Fruit fly (Drosophila melanogaster): ENCODE results near the gene CG5877.

CG5877 gene

DNA sequence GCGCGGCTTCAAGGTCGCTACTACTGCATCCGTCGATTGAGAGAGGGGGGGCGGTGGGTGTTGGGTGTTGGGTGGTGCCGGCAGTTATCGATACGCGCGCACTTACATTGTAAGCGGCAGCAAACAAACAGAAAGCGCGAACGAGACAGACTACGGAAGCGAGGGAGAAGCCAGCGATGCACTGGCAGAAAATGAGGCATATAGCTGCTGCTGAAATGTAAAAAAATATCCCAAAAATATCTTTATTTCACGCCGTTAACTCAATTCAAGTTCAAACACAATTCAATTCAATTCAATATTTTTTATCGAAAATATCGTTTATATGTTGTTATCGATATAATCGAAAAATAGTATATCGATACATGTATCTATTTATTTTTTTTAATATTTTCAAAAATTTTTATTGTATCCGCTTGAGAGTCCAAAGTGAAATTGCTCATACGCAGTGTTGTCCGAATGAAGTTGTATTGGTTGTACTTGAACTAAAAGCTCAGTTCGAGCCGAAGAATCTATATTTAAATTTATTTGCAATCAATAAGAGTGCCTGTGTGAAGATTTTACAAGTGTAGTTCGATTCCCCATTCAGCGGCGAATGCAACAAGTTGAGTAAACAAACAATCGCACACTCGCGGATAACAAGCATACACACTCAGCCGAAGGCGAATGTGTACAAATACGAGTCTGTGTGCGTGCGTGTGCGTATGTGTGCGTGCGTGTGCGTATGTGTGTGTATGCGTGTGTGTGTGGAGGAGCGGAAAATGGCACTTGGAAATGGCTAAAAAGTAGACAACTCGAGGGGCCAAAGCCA, 19.4 kb downstream of the CG5877 start (continued):
- TF ChIP-seq slbo (GFP tag; IDR thresholded peaks at IDR 0.05): peak; percentile 47; the same call in 1 of the 2 replicates
- peak; percentile 27 for TF ChIP-seq CG9437 (GFP tag; optimal IDR thresholded peaks at IDR 0.05)
- TF ChIP-seq bigmax (GFP tag; optimal IDR thresholded peaks at IDR 0.05): no peak
- no peak for TF ChIP-seq scrt (GFP tag; optimal IDR thresholded peaks at IDR 0.05)
- TF ChIP-seq az2 (GFP tag; optimal IDR thresholded peaks at IDR 0.05): peak; percentile 12
- no peak for TF ChIP-seq CG1602 (GFP tag; optimal IDR thresholded peaks at IDR 0.05)
- 0 out of 2 replicates have a peak, but pooled peaks have one; percentile 15 for TF ChIP-seq CG17328 (GFP tag; IDR thresholded peaks at IDR 0.05)
- 0 out of 3 replicates have a peak, but pooled peaks have one; percentile 14 for TF ChIP-seq croc (GFP tag; conservative IDR thresholded peaks at IDR 0.05)
- TF ChIP-seq Ets65A (GFP tag): peak; percentile 52
- TF ChIP-seq Fer1 (GFP tag; optimal IDR thresholded peaks at IDR 0.05): peak; percentile 2
- TF ChIP-seq Blimp-1 (GFP tag; optimal IDR thresholded peaks at IDR 0.05): peak; percentile 3
- TF ChIP-seq oc (tag; optimal IDR thresholded peaks at IDR 0.05): no peak
- TF ChIP-seq nmo (GFP tag; optimal IDR thresholded peaks at IDR 0.05): peak; percentile 42
- TF ChIP-seq fd96Cb (tag; optimal IDR thresholded peaks at IDR 0.05): peak; percentile 37
- peak; percentile 53 for TF ChIP-seq Sox102F (GFP tag; optimal IDR thresholded peaks at IDR 0.05)
- TF ChIP-seq Dfd (GFP tag; optimal IDR thresholded peaks at IDR 0.05): peak in 1 of 2 experiments; percentile 61
- peak; percentile 42 for TF ChIP-seq esg (GFP tag; conservative IDR thresholded peaks at IDR 0.05)
- TF ChIP-seq Med (GFP tag): peak; percentile 46
- TF ChIP-seq CG31441 (GFP tag; IDR thresholded peaks at IDR 0.05): peak; percentile 53; the same call in 1 of the 2 replicates
- peak; percentile 46 for TF ChIP-seq Xbp1 (GFP tag; optimal IDR thresholded peaks at IDR 0.05)
- TF ChIP-seq Drgx (GFP tag; IDR thresholded peaks at IDR 0.05): peak; percentile 38
- TF ChIP-seq ATbp (GFP tag; optimal IDR thresholded peaks at IDR 0.05): peak; percentile 14
- TF ChIP-seq CG2202 (tag; optimal IDR thresholded peaks at IDR 0.05): no peak
- TF ChIP-seq CG10654 (GFP tag; optimal IDR thresholded peaks at IDR 0.05): peak; percentile 7
- TF ChIP-seq gt (GFP tag; IDR thresholded peaks at IDR 0.05): no peak
- TF ChIP-seq gem (tag; optimal IDR thresholded peaks at IDR 0.05): peak; percentile 60
- peak; percentile 29 for TF ChIP-seq CG12391 (tag; optimal IDR thresholded peaks at IDR 0.05)
- TF ChIP-seq Hr51 (GFP tag; optimal IDR thresholded peaks at IDR 0.05): peak in 1 of 2 experiments; percentile 60
- TF ChIP-seq Awh (GFP tag; IDR thresholded peaks at IDR 0.05): peak; percentile 51; the same call in 1 of the 2 replicates
- TF ChIP-seq CG17361 (GFP tag; IDR thresholded peaks at IDR 0.05): peak; percentile 64
- peak in 1 of 2 experiments; percentile 24 for TF ChIP-seq dpn (GFP tag; optimal IDR thresholded peaks at IDR 0.05)
- peak; percentile 18 for TF ChIP-seq CG10979 (tag; optimal IDR thresholded peaks at IDR 0.05)
- peak; percentile 10 for TF ChIP-seq CG10147 (GFP tag; optimal IDR thresholded peaks at IDR 0.05)
- TF ChIP-seq ash1 (GFP tag; optimal IDR thresholded peaks at IDR 0.05): no peak
- TF ChIP-seq CG13424 (tag; optimal IDR thresholded peaks at IDR 0.05): peak; percentile 31
- peak; percentile 4 for TF ChIP-seq CG4424 (GFP tag; optimal IDR thresholded peaks at IDR 0.05)
- peak; percentile 61 for TF ChIP-seq Sox100B (GFP tag; optimal IDR thresholded peaks at IDR 0.05)
- peak; percentile 14; the same call in 1 of the 2 replicates for TF ChIP-seq CG10366 (GFP tag; IDR thresholded peaks at IDR 0.05)
- TF ChIP-seq gce (GFP tag; IDR thresholded peaks at IDR 0.05): peak; percentile 86; the same call in 2 of the 3 replicates
- peak; percentile 64 for TF ChIP-seq CG11504 (tag; optimal IDR thresholded peaks at IDR 0.05)
- TF ChIP-seq CG11695 (GFP tag; IDR thresholded peaks at IDR 0.05): 0 out of 3 replicates have a peak, but pooled peaks have one; percentile 26
- TF ChIP-seq Rfx (GFP tag; IDR thresholded peaks at IDR 0.05): peak; percentile 49
- TF ChIP-seq Ptx1 (GFP tag; IDR thresholded peaks at IDR 0.05): 0 out of 2 replicates have a peak, but pooled peaks have one; percentile 19
- TF ChIP-seq Asciz (GFP tag; optimal IDR thresholded peaks at IDR 0.05): peak; percentile 44
- TF ChIP-seq bsh (GFP tag; optimal IDR thresholded peaks at IDR 0.05): peak in 1 of 2 experiments; percentile 16
- TF ChIP-seq CG32772 (GFP tag; IDR thresholded peaks at IDR 0.05): peak; percentile 43; the same call in 1 of the 2 replicates
- TF ChIP-seq CG18262 (tag; optimal IDR thresholded peaks at IDR 0.05): peak; percentile 53

Measured in whole organism, embryonic.